Worm (Caenorhabditis elegans) whole organism, L4 larva: Measurements from ENCODE around the gene Y69A2AR.50.

Experiments used
- D1046.2 ChIP-seq: fragments of 200-800 bp; sonication (Bioruptor generic); IDR thresholded peaks from 2 replicates; pipeline ENCODE4 v1.3.6; 2022; ENCODE audit warnings: missing genetic modification characterization, missing compliant biosample characterization
- F10B5.3 ChIP-seq: sonication (generic microtip); optimal IDR thresholded peaks from 2 replicates; lab custom pipeline; 2016; ENCODE audit warnings: mild to moderate bottlenecking, missing genetic modification characterization, missing compliant biosample characterization
- F37D6.2 ChIP-seq: sonication (generic microtip); optimal IDR thresholded peaks from 2 replicates; lab custom pipeline; 2016; ENCODE audit warnings: mild to moderate bottlenecking, missing genetic modification characterization, missing compliant biosample characterization
- F44E2.7 ChIP-seq: fragments of 200-800 bp; sonication (Bioruptor generic); IDR thresholded peaks from 2 replicates; pipeline ENCODE4 v2.1.2; 2022; ENCODE audit warnings: missing genetic modification characterization, missing compliant biosample characterization
- F49E8.2 ChIP-seq: sonication (generic microtip); optimal IDR thresholded peaks from 2 replicates; lab custom pipeline; 2016; ENCODE audit warnings: missing compliant biosample characterization, mild to moderate bottlenecking, missing genetic modification characterization, borderline replicate concordance
- Y105C5A.15 ChIP-seq: fragments of 200-800 bp; sonication (Bioruptor generic); IDR thresholded peaks from 2 replicates; pipeline ENCODE4 v1.3.6; 2022; ENCODE audit warnings: missing genetic modification characterization, missing compliant biosample characterization
- Y48G9A.11 ChIP-seq: fragments of 200-800 bp; sonication (Bioruptor generic); IDR thresholded peaks from 2 replicates; pipeline ENCODE4 v1.3.6; 2022; ENCODE audit warnings: missing genetic modification reagents, missing genetic modification characterization, missing compliant biosample characterization
- ZK546.5 ChIP-seq, 2 experiments: sonication (generic microtip); optimal IDR thresholded peaks; 2 replicates each; lab custom pipeline; 2017; ENCODE audit warnings: missing biosample characterization in 2 of 2, missing genetic modification characterization in 2 of 2
- aha-1 ChIP-seq: fragments of 150-350 bp; peaks from one replicate; lab custom pipeline; 2014; ENCODE audit warnings: missing biosample characterization, missing genetic modification characterization
- aly-2 ChIP-seq: sonication (generic microtip); optimal IDR thresholded peaks from 2 replicates; lab custom pipeline; 2018; ENCODE audit warnings: missing biosample characterization, missing genetic modification characterization
- arid-1 ChIP-seq: fragments of 200-800 bp; sonication (Bioruptor generic); conservative IDR thresholded peaks from 2 replicates; pipeline ENCODE4 v1.3.6; 2022; ENCODE audit warnings: missing genetic modification reagents, missing genetic modification characterization, missing compliant biosample characterization
- ceh-20 ChIP-seq: fragments of 200-800 bp; sonication (Bioruptor generic); IDR thresholded peaks from 2 replicates; pipeline ENCODE4 v1.3.6; 2022; ENCODE audit warnings: missing genetic modification reagents, missing genetic modification characterization, missing compliant biosample characterization
- ceh-32 ChIP-seq: sonication (generic microtip); optimal IDR thresholded peaks from 2 replicates; lab custom pipeline; 2016; ENCODE audit warnings: mild to moderate bottlenecking, missing genetic modification characterization, missing compliant biosample characterization; ENCODE audit not compliant: poor library complexity
- daf-12 ChIP-seq: fragments of 150-350 bp; optimal IDR thresholded peaks from 2 replicates; lab custom pipeline; 2014; ENCODE audit warnings: missing biosample characterization, missing genetic modification reagents, missing genetic modification characterization
- daf-16 ChIP-seq, 3 experiments: sonication (generic microtip); optimal IDR thresholded peaks; 2 replicates each; lab custom pipeline; 2016 to 2017; ENCODE audit warnings: missing genetic modification characterization in 3 of 3, missing genetic modification reagents in 3 of 3, mild to moderate bottlenecking in 2 of 3, missing compliant biosample characterization in 2 of 3, missing biosample characterization in 1 of 3, moderate library complexity in 1 of 3
- daf-19 ChIP-seq: fragments of 200-800 bp; sonication (Bioruptor generic); conservative IDR thresholded peaks from 2 replicates; pipeline ENCODE4 v1.3.6; 2022; ENCODE audit warnings: missing genetic modification characterization, missing compliant biosample characterization
- dmd-8 ChIP-seq: fragments of 200-800 bp; sonication (Bioruptor generic); IDR thresholded peaks from 2 replicates; pipeline ENCODE4 v1.3.6; 2022; ENCODE audit warnings: missing genetic modification characterization, missing compliant biosample characterization
- duxl-1 ChIP-seq: sonication (generic microtip); optimal IDR thresholded peaks from 2 replicates; lab custom pipeline; 2016; ENCODE audit warnings: mild to moderate bottlenecking, missing genetic modification characterization, moderate library complexity, missing compliant biosample characterization; ENCODE audit not compliant: poor library complexity
- dve-1 ChIP-seq: sonication (generic microtip); optimal IDR thresholded peaks from 2 replicates; lab custom pipeline; 2017; ENCODE audit warnings: antibody characterized with exemption, mild to moderate bottlenecking, missing genetic modification characterization, missing compliant biosample characterization; ENCODE audit not compliant: insufficient read depth
- gei-8 ChIP-seq: fragments of 200-800 bp; sonication (Bioruptor generic); optimal IDR thresholded peaks from 2 replicates; lab custom pipeline; 2018; ENCODE audit warnings: mild to moderate bottlenecking, missing genetic modification characterization, missing compliant biosample characterization
- hlh-11 ChIP-seq: fragments of 200-800 bp; sonication (Bioruptor generic); optimal IDR thresholded peaks from 2 replicates; lab custom pipeline; 2018; ENCODE audit warnings: mild to moderate bottlenecking, missing genetic modification characterization, missing compliant biosample characterization
- jun-1 ChIP-seq: fragments of 150-350 bp; optimal IDR thresholded peaks from 2 replicates; lab custom pipeline; 2014; ENCODE audit warnings: missing biosample characterization, missing genetic modification reagents, missing genetic modification characterization
- lin-1 ChIP-seq: fragments of 200-800 bp; sonication (Bioruptor generic); IDR thresholded peaks from 2 replicates; pipeline ENCODE4 v1.3.6; 2022; ENCODE audit warnings: missing genetic modification reagents, missing genetic modification characterization, missing compliant biosample characterization
- lin-13 ChIP-seq: fragments of 150-350 bp; optimal IDR thresholded peaks from 2 replicates; lab custom pipeline; 2014; ENCODE audit warnings: missing biosample characterization, missing genetic modification reagents, missing genetic modification characterization
- lin-29 ChIP-seq: fragments of 200-800 bp; sonication (Bioruptor generic); IDR thresholded peaks from 2 replicates; pipeline ENCODE4 v1.3.6; 2022; ENCODE audit warnings: missing genetic modification reagents, missing genetic modification characterization, missing compliant biosample characterization
- madf-9 ChIP-seq: fragments of 200-800 bp; sonication (Bioruptor generic); conservative IDR thresholded peaks from 2 replicates; pipeline ENCODE4 v1.3.6; 2022; ENCODE audit warnings: missing genetic modification reagents, missing genetic modification characterization, missing compliant biosample characterization
- mdt-29 ChIP-seq: fragments of 200-800 bp; sonication (Bioruptor generic); IDR thresholded peaks from 2 replicates; pipeline ENCODE4 v1.3.6; 2022; ENCODE audit warnings: missing genetic modification reagents, missing genetic modification characterization, missing compliant biosample characterization
- mxl-2 ChIP-seq: fragments of 200-800 bp; sonication (Bioruptor generic); conservative IDR thresholded peaks from 2 replicates; pipeline ENCODE4 v1.3.6; 2022; ENCODE audit warnings: missing genetic modification reagents, missing genetic modification characterization, missing compliant biosample characterization
- mxl-3 ChIP-seq: fragments of 200-800 bp; sonication (Bioruptor generic); optimal IDR thresholded peaks from 2 replicates; lab custom pipeline; 2018; ENCODE audit warnings: mild to moderate bottlenecking, missing genetic modification characterization, missing compliant biosample characterization
- nhr-10 ChIP-seq: fragments of 150-350 bp; optimal IDR thresholded peaks from 2 replicates; lab custom pipeline; 2014; ENCODE audit warnings: missing biosample characterization, missing genetic modification characterization
- nhr-102 ChIP-seq: sonication (generic microtip); optimal IDR thresholded peaks from 2 replicates; lab custom pipeline; 2016; ENCODE audit warnings: mild to moderate bottlenecking, missing genetic modification characterization, moderate library complexity, missing compliant biosample characterization
- nhr-11 ChIP-seq: fragments of 150-350 bp; optimal IDR thresholded peaks from 2 replicates; lab custom pipeline; 2014; ENCODE audit warnings: missing biosample characterization, missing genetic modification characterization
- nhr-111 ChIP-seq: fragments of 200-800 bp; sonication (Bioruptor generic); optimal IDR thresholded peaks from 2 replicates; lab custom pipeline; 2018; ENCODE audit warnings: mild to moderate bottlenecking, missing genetic modification characterization, missing compliant biosample characterization
- nhr-42 ChIP-seq: fragments of 200-800 bp; sonication (Bioruptor generic); IDR thresholded peaks from 2 replicates; pipeline ENCODE4 v1.3.6; 2022; ENCODE audit warnings: missing genetic modification characterization, missing compliant biosample characterization
- nhr-48 ChIP-seq: sonication (generic microtip); optimal IDR thresholded peaks from 2 replicates; lab custom pipeline; 2016; ENCODE audit warnings: mild to moderate bottlenecking, missing genetic modification characterization, missing compliant biosample characterization
- nhr-6 ChIP-seq: fragments of 150-350 bp; optimal IDR thresholded peaks from 2 replicates; lab custom pipeline; 2014; ENCODE audit warnings: missing biosample characterization, missing genetic modification characterization
- nhr-77 ChIP-seq: fragments of 150-350 bp; optimal IDR thresholded peaks from 2 replicates; lab custom pipeline; 2014; ENCODE audit warnings: missing biosample characterization, missing genetic modification characterization
- sdz-12 ChIP-seq: fragments of 200-800 bp; sonication (Bioruptor generic); optimal IDR thresholded peaks from 2 replicates; lab custom pipeline; 2018; ENCODE audit warnings: mild to moderate bottlenecking, missing genetic modification characterization, missing compliant biosample characterization
- skn-1 ChIP-seq: fragments of 150-350 bp; optimal IDR thresholded peaks from 2 replicates; lab custom pipeline; 2014; ENCODE audit warnings: missing biosample characterization, missing genetic modification characterization
- snpc-4 ChIP-seq: fragments of 150-350 bp; optimal IDR thresholded peaks from 2 replicates; lab custom pipeline; 2014; ENCODE audit warnings: missing biosample characterization, missing genetic modification characterization
- spr-1 ChIP-seq: sonication (generic microtip); optimal IDR thresholded peaks from 2 replicates; lab custom pipeline; 2016; ENCODE audit warnings: mild to moderate bottlenecking, missing genetic modification characterization, missing compliant biosample characterization
- spr-3 ChIP-seq: fragments of 200-800 bp; sonication (Bioruptor generic); optimal IDR thresholded peaks from 2 replicates; lab custom pipeline; 2018; ENCODE audit warnings: mild to moderate bottlenecking, missing genetic modification characterization, missing compliant biosample characterization
- tag-97 ChIP-seq: fragments of 200-800 bp; sonication (Bioruptor generic); IDR thresholded peaks from 2 replicates; pipeline ENCODE4 v1.3.6; 2022; ENCODE audit warnings: missing genetic modification characterization, missing compliant biosample characterization
- unc-130 ChIP-seq: sonication (generic microtip); optimal IDR thresholded peaks from 2 replicates; lab custom pipeline; 2016; ENCODE audit warnings: missing genetic modification reagents, missing genetic modification characterization, missing compliant biosample characterization
- unc-39 ChIP-seq: sonication (generic microtip); optimal IDR thresholded peaks from 2 replicates; lab custom pipeline; 2017; ENCODE audit warnings: missing biosample characterization, missing genetic modification characterization
- vab-7 ChIP-seq: fragments of 200-800 bp; sonication (Bioruptor generic); IDR thresholded peaks from 2 replicates; pipeline ENCODE4 v1.3.6; 2022; ENCODE audit warnings: missing genetic modification reagents, missing genetic modification characterization, missing compliant biosample characterization
- zfp-2 ChIP-seq: sonication (generic microtip); optimal IDR thresholded peaks from 2 replicates; lab custom pipeline; 2016; ENCODE audit warnings: mild to moderate bottlenecking, missing genetic modification characterization, missing compliant biosample characterization
- zfp-3 ChIP-seq: fragments of 200-800 bp; sonication (Bioruptor generic); conservative IDR thresholded peaks from 2 replicates; pipeline ENCODE4 v1.3.6; 2022; ENCODE audit warnings: missing genetic modification reagents, missing genetic modification characterization, missing compliant biosample characterization
- ztf-7 ChIP-seq: fragments of 150-350 bp; optimal IDR thresholded peaks from 2 replicates; lab custom pipeline; 2014; ENCODE audit warnings: missing biosample characterization, missing genetic modification characterization

Gene Y69A2AR.50

DNA sequence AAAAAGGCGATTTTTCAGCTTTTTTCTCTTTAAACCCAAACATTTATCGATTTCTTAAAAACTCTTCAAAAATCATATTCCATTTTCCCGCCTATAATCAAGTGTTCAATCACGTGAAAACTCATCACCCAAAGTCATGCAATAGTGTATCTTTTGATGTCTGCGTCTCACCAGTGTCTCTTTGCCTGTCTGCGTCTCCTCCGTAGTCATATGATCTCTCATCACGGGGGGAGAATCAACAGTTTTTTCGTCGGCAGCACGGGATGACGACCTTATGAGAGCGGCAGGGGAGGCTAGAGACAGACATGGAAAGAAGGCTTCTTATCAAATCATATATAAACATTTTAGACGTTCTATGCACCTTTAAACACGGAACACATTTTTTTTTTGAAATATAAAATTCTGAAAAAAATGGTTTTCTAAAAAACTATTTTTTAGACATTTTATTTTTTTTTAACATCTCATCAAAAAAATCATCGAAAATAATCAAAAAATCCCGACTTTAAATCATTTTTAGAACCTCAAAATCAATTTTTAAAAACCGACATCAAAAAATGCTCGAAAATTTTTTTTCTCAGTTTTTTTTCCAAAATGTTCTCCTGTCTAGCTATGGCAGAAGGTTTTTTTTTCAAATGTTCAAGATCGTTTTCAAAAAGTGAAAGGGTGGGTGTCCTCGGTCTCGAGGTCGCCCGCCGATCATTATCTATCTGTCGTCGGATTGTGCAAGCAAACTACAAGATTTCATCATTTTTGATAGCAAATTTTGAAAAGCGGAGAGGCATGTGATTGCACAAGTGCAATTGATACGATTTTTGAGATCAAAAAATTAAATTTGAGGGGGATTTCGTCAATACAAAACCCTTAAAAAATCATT is 40.1 kb downstream of the Y69A2AR.50 start (continued):
- TF ChIP-seq ceh-32 (tag; lab: Kevin White, UChicago) (no peak), skn-1 (peak; percentile 91), ztf-7 (tag; lab: Kevin White, UChicago) (peak; percentile 90), D1046.2 (peak; percentile 84), vab-7 (GFP tag; lab: Robert Waterston, UW) (peak; percentile 24), duxl-1 (tag; lab: Kevin White, UChicago) (peak; percentile 90), madf-9 (GFP tag; lab: Robert Waterston, UW) (peak; percentile 93), dve-1 (tag; lab: Kevin White, UChicago) (peak; percentile 100), jun-1 (tag; lab: Kevin White, UChicago) (peak; percentile 95), snpc-4 (peak; percentile 41), lin-1 (peak; percentile 95), nhr-48 (tag; lab: Kevin White, UChicago) (peak; percentile 96), nhr-111 (GFP tag; lab: Kevin White, UChicago) (no peak), Y105C5A.15 (peak; percentile 77), nhr-77 (tag; lab: Kevin White, UChicago) (peak; percentile 98), F10B5.3 (no peak), mxl-3 (peak; percentile 84), mdt-29 (GFP tag; lab: Robert Waterston, UW) (peak; percentile 99), nhr-11 (tag; lab: Kevin White, UChicago) (peak; percentile 98), lin-29 (GFP tag; lab: Robert Waterston, UW) (peak; percentile 88), nhr-10 (tag; lab: Kevin White, UChicago) (peak; percentile 91), unc-39 (tag; lab: Kevin White, UChicago) (no peak), aly-2 (tag; lab: Kevin White, UChicago) (no peak), F49E8.2 (tag; lab: Kevin White, UChicago) (no peak), ZK546.5 (tag; optimal IDR thresholded peaks at IDR 0.05; lab: Kevin White, UChicago) (no peak), zfp-2 (peak; percentile 24), unc-130 (no peak), tag-97 (GFP tag; lab: Robert Waterston, UW) (no peak), nhr-102 (tag; lab: Kevin White, UChicago) (peak; percentile 96), nhr-42 (peak; percentile 93), gei-8 (GFP tag; lab: Kevin White, UChicago) (peak; percentile 96), daf-16 (GFP tag; optimal IDR thresholded peaks at IDR 0.05; lab: Kevin White, UChicago) (peak; percentile 59 to 90), daf-16 (tag; optimal IDR thresholded peaks at IDR 0.05; lab: Kevin White, UChicago) (peak; percentile 97), sdz-12 (GFP tag; lab: Kevin White, UChicago) (peak; percentile 81), dmd-8 (GFP tag; lab: Robert Waterston, UW) (no peak), Y48G9A.11 (GFP tag; lab: Robert Waterston, UW) (peak; percentile 51), F44E2.7 (GFP tag; lab: Robert Waterston, UW) (0 out of 2 replicates have a peak, but pooled peaks have one; percentile 17), aha-1 (peak; percentile 97), lin-13 (GFP tag; lab: Kevin White, UChicago) (peak; percentile 84), nhr-6 (tag; lab: Kevin White, UChicago) (peak; percentile 94), arid-1 (peak; percentile 87), ceh-20 (GFP tag; lab: Robert Waterston, UW) (peak; percentile 99), spr-1 (tag; lab: Kevin White, UChicago) (peak; percentile 90), F37D6.2 (tag; lab: Kevin White, UChicago) (peak; percentile 62), daf-19 (GFP tag; lab: Robert Waterston, UW) (no peak), zfp-3 (GFP tag; lab: Robert Waterston, UW) (peak; percentile 99), hlh-11 (tag; lab: Kevin White, UChicago) (peak; percentile 100), spr-3 (GFP tag; lab: Kevin White, UChicago) (peak; percentile 75), daf-12 (tag; lab: Kevin White, UChicago) (no peak), mxl-2 (GFP tag; lab: Robert Waterston, UW) (peak; percentile 96)
